Worm (Caenorhabditis elegans): Measurements from ENCODE around the gene msp-50.

ce11 chrII:5210830-5211229, 11.2 kb downstream of the msp-50 start, which contains the start of gene C34F11.8:
- no peak for TF ChIP-seq npax-4 (tag; optimal IDR thresholded peaks at IDR 0.05)
- TF ChIP-seq lin-11 (tag; optimal IDR thresholded peaks at IDR 0.05) = no peak
- no peak for TF ChIP-seq ceh-18 (tag; optimal IDR thresholded peaks at IDR 0.05)
